Fruit fly (Drosophila melanogaster): ENCODE data around the gene CtsL4.
A peak's percentile ranks its signal among the peaks of the same experiment; 100 is the strongest.

CtsL4 gene

dm6 chr2L:10403803-10404315 lies 47.5 kb upstream of the CtsL4 start (continued):
- no peak for TF ChIP-seq ato (GFP tag; IDR thresholded peaks at IDR 0.05; ENCODE audit: partially characterized antibody)
- TF ChIP-seq CoRest (tag; optimal IDR thresholded peaks at IDR 0.05), result no peak
- 0 out of 2 replicates have a peak, but pooled peaks have one; percentile 22 for TF ChIP-seq inv (GFP tag; IDR thresholded peaks at IDR 0.05; ENCODE audit: partially characterized antibody)
- TF ChIP-seq maf-S (GFP tag; optimal IDR thresholded peaks at IDR 0.05), result no peak
- TF ChIP-seq HLH4C (GFP tag; IDR thresholded peaks at IDR 0.05; ENCODE audit: partially characterized antibody), result peak; percentile 67
- TF ChIP-seq bab2 (GFP tag; optimal IDR thresholded peaks at IDR 0.05), result no peak
- no peak for TF ChIP-seq CG12299 (tag; optimal IDR thresholded peaks at IDR 0.05)
- peak; percentile 42; the same call in 1 of the 3 replicates for TF ChIP-seq CG14860 (GFP tag; IDR thresholded peaks at IDR 0.05; ENCODE audit: partially characterized antibody)
- no peak for TF ChIP-seq Taf1 (GFP tag; IDR thresholded peaks at IDR 0.05)
- no peak for TF ChIP-seq CG17912 (GFP tag; optimal IDR thresholded peaks at IDR 0.05)
- no peak for TF ChIP-seq seq (GFP tag; IDR thresholded peaks at IDR 0.05)
- TF ChIP-seq Ets97D (GFP tag; optimal IDR thresholded peaks at IDR 0.05), result peak; percentile 27
- TF ChIP-seq CG1024 (GFP tag; IDR thresholded peaks at IDR 0.05), result no peak
- no peak for TF ChIP-seq ara (GFP tag; IDR thresholded peaks at IDR 0.05)
- no peak for TF ChIP-seq ham (GFP tag; IDR thresholded peaks at IDR 0.05)
- no peak for TF ChIP-seq Stat92E (GFP tag; optimal IDR thresholded peaks at IDR 0.05)
- TF ChIP-seq rib (GFP tag; IDR thresholded peaks at IDR 0.05), result no peak
- TF ChIP-seq CG2116 (GFP tag; optimal IDR thresholded peaks at IDR 0.05), result peak; percentile 72
- TF ChIP-seq Gsc (GFP tag; IDR thresholded peaks at IDR 0.05), result no peak
- TF ChIP-seq lov (optimal IDR thresholded peaks at IDR 0.05), result no peak
- no peak for TF ChIP-seq lov (GFP tag; IDR thresholded peaks at IDR 0.05)
- TF ChIP-seq stwl (tag; optimal IDR thresholded peaks at IDR 0.05), result peak; percentile 10
- TF ChIP-seq sna (GFP tag; IDR thresholded peaks at IDR 0.05; ENCODE audit: partially characterized antibody), result peak; percentile 58; the same call in 1 of the 2 replicates
- TF ChIP-seq Fer2 (tag; optimal IDR thresholded peaks at IDR 0.05), result no peak
- no peak for TF ChIP-seq prd (optimal IDR thresholded peaks at IDR 0.05)
- no peak for TF ChIP-seq prd (GFP tag; IDR thresholded peaks at IDR 0.05)
- TF ChIP-seq yki (optimal IDR thresholded peaks at IDR 0.05), result no peak

DNA sequence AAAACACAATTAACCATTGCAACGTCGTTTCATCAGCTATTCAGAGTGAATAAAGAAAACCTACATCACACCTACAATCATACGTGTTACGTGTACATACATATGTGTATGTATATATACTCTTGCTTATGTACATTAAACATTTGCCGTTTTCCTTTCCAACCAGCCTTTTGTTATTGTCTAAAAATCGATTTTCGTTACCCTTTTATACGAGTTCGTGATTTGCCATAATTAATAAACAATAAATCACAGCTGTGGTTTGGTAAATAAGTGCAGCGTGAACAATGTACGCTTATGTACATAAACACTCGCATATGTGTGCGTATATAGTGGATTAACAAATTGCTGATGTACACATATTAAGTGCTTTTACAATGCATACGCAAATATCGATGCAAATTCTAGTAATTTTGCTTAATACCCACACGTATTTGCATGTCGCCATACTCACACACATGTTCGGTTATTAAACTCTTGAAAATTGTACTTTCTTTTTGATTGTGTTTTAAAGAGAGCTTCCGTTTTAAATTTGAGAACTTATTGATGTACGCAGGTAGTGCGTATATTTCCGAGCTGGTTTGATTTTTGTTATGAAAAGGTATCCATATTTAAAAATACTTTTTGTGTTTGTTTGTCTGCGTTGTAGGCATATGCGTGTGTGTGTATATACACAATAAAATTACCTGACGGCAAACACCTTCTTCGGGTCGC lies 40.6 kb upstream of the CtsL4 start:
- TF ChIP-seq CG10366 (GFP tag; IDR thresholded peaks at IDR 0.05) (no peak), tgo (GFP tag; IDR thresholded peaks at IDR 0.05) (no peak), yki (optimal IDR thresholded peaks at IDR 0.05) (no peak), zfh2 (GFP tag; optimal IDR thresholded peaks at IDR 0.05) (no peak), sob (GFP tag; IDR thresholded peaks at IDR 0.05) (no peak), CG10431 (GFP tag; optimal IDR thresholded peaks at IDR 0.05) (no peak), exex (tag; optimal IDR thresholded peaks at IDR 0.05) (no peak), CG17328 (GFP tag; IDR thresholded peaks at IDR 0.05) (no peak), CG4424 (GFP tag; optimal IDR thresholded peaks at IDR 0.05) (no peak), CG6254 (GFP tag; optimal IDR thresholded peaks at IDR 0.05) (no peak), p53 (GFP tag; optimal IDR thresholded peaks at IDR 0.05) (no peak), CG5245 (GFP tag; optimal IDR thresholded peaks at IDR 0.05) (no peak), sens (GFP tag) (peak; percentile 80), Hr3 (GFP tag; optimal IDR thresholded peaks at IDR 0.05) (no peak), dimm (GFP tag; IDR thresholded peaks at IDR 0.05) (no peak), slou (GFP tag; optimal IDR thresholded peaks at IDR 0.05) (no peak), Max (GFP tag; optimal IDR thresholded peaks at IDR 0.05) (no peak), ham (GFP tag; IDR thresholded peaks at IDR 0.05) (no peak), CG4820 (GFP tag; optimal IDR thresholded peaks at IDR 0.05) (no peak), CG4617 (GFP tag; optimal IDR thresholded peaks at IDR 0.05; ENCODE audit: borderline replicate concordance) (peak; percentile 17), BtbVII (GFP tag; optimal IDR thresholded peaks at IDR 0.05) (no peak), grn (GFP tag; optimal IDR thresholded peaks at IDR 0.05) (no peak), eve (GFP tag; optimal IDR thresholded peaks at IDR 0.05) (peak in 1 of 2 experiments; percentile 91), CG13296 (GFP tag; optimal IDR thresholded peaks at IDR 0.05) (peak; percentile 60), fru (optimal IDR thresholded peaks at IDR 0.05) (no peak), Fer1 (GFP tag; optimal IDR thresholded peaks at IDR 0.05) (peak; percentile 49)
